Worm (Caenorhabditis elegans): ENCODE results near the gene sec-15.

- TF ChIP-seq madf-9 (GFP tag; conservative IDR thresholded peaks at IDR 0.05) (no peak), R02D3.7 (tag; optimal IDR thresholded peaks at IDR 0.05) (no peak), lin-13 (GFP tag; optimal IDR thresholded peaks at IDR 0.05) (no peak), attf-4 (tag; optimal IDR thresholded peaks at IDR 0.05) (no peak), ama-1 (optimal IDR thresholded peaks at IDR 0.05) (no peak), unc-130 (GFP tag; optimal IDR thresholded peaks at IDR 0.05) (no peak), ceh-28 (tag; optimal IDR thresholded peaks at IDR 0.05) (no peak)
Measured at ce11 chrX:8860958-8861357, 25.4 kb upstream of the sec-15 start, which contains the start of gene C06E2.9.
